Worm (Caenorhabditis elegans) whole organism, late embryonic: ENCODE measurements around the gene lgx-1.

ENCODE experiments used
- C38D4.7 ChIP-seq: fragments of 200-800 bp; sonication (Bioruptor generic); optimal IDR thresholded peaks from 2 replicates; lab custom pipeline; 2018; ENCODE audit warnings: mild to moderate bottlenecking, missing genetic modification characterization, moderate library complexity, missing compliant biosample characterization
- F13H6.1 ChIP-seq: sonication (generic microtip); optimal IDR thresholded peaks from 2 replicates; lab custom pipeline; 2016; ENCODE audit warnings: missing genetic modification characterization, missing compliant biosample characterization
- ama-1 ChIP-seq: fragments of 150-350 bp; optimal IDR thresholded peaks from 2 replicates; lab custom pipeline; 2014
- ceh-14 ChIP-seq: sonication (generic microtip); optimal IDR thresholded peaks from 2 replicates; lab custom pipeline; 2016; ENCODE audit warnings: missing genotype, missing genetic modification characterization, missing compliant biosample characterization
- ceh-18 ChIP-seq: sonication (generic microtip); optimal IDR thresholded peaks from 2 replicates; lab custom pipeline; 2016; ENCODE audit warnings: missing genetic modification characterization, missing compliant biosample characterization
- ceh-19 ChIP-seq: fragments of 200-800 bp; sonication (Bioruptor generic); optimal IDR thresholded peaks from 2 replicates; lab custom pipeline; 2018; ENCODE audit warnings: mild to moderate bottlenecking, missing genetic modification characterization, missing compliant biosample characterization
- ceh-2 ChIP-seq: sonication (generic microtip); optimal IDR thresholded peaks from 2 replicates; lab custom pipeline; 2016; ENCODE audit warnings: missing genotype, missing genetic modification characterization, missing compliant biosample characterization
- ceh-31 ChIP-seq: sonication (generic microtip); optimal IDR thresholded peaks from 2 replicates; lab custom pipeline; 2016; ENCODE audit warnings: missing genetic modification characterization, missing compliant biosample characterization
- ceh-34 ChIP-seq: sonication (generic microtip); optimal IDR thresholded peaks from 2 replicates; lab custom pipeline; 2016; ENCODE audit warnings: mild to moderate bottlenecking, missing genetic modification characterization, missing compliant biosample characterization
- ceh-45 ChIP-seq: fragments of 200-800 bp; sonication (Bioruptor generic); IDR thresholded peaks from 2 replicates; pipeline ENCODE4 v1.3.6; 2022; ENCODE audit warnings: missing genetic modification reagents, missing genetic modification characterization, missing compliant biosample characterization
- ceh-48 ChIP-seq: sonication (generic microtip); optimal IDR thresholded peaks from 2 replicates; lab custom pipeline; 2016; ENCODE audit warnings: missing genetic modification characterization, inconsistent platforms, missing compliant biosample characterization
- dmd-4 ChIP-seq: sonication (generic microtip); optimal IDR thresholded peaks from 2 replicates; lab custom pipeline; 2016; ENCODE audit warnings: borderline replicate concordance, missing genetic modification characterization, missing compliant biosample characterization
- dve-1 ChIP-seq: sonication (generic microtip); optimal IDR thresholded peaks from 2 replicates; lab custom pipeline; 2017; ENCODE audit warnings: antibody characterized with exemption, mild to moderate bottlenecking, missing genetic modification characterization, missing compliant biosample characterization
- elt-2 ChIP-seq: sonication (generic microtip); optimal IDR thresholded peaks from 2 replicates; lab custom pipeline; 2016; ENCODE audit warnings: missing genetic modification reagents, missing genetic modification characterization, missing compliant biosample characterization
- fax-1 ChIP-seq: sonication (generic microtip); optimal IDR thresholded peaks from 2 replicates; lab custom pipeline; 2016; ENCODE audit warnings: missing genotype, missing genetic modification characterization, missing compliant biosample characterization
- fkh-10 ChIP-seq: fragments of 150-350 bp; optimal IDR thresholded peaks from 2 replicates; lab custom pipeline; 2014; ENCODE audit warnings: missing biosample characterization, missing genetic modification reagents, missing genetic modification characterization
- fkh-6 ChIP-seq: sonication (generic microtip); optimal IDR thresholded peaks from 2 replicates; lab custom pipeline; 2016; ENCODE audit warnings: missing genetic modification characterization, missing compliant biosample characterization
- hlh-30 ChIP-seq: sonication (generic microtip); optimal IDR thresholded peaks from 2 replicates; lab custom pipeline; 2017; ENCODE audit warnings: antibody characterized with exemption, missing genetic modification characterization, missing compliant biosample characterization; ENCODE audit not compliant: insufficient read depth
- nfya-1 ChIP-seq: sonication (generic microtip); optimal IDR thresholded peaks from 2 replicates; lab custom pipeline; 2017; ENCODE audit warnings: missing genetic modification characterization, mild to moderate bottlenecking, missing compliant biosample characterization, antibody characterized with exemption, moderate library complexity
- nhr-232 ChIP-seq: sonication (generic microtip); optimal IDR thresholded peaks from 2 replicates; lab custom pipeline; 2016; ENCODE audit warnings: missing genetic modification characterization, missing compliant biosample characterization
- odd-2 ChIP-seq: sonication (generic microtip); optimal IDR thresholded peaks from 2 replicates; lab custom pipeline; 2017; ENCODE audit warnings: antibody characterized with exemption, mild to moderate bottlenecking, missing genetic modification characterization, missing compliant biosample characterization
- pag-3 ChIP-seq: sonication (generic microtip); optimal IDR thresholded peaks from 2 replicates; lab custom pipeline; 2016; ENCODE audit warnings: missing compliant biosample characterization, missing genetic modification characterization, borderline replicate concordance
- pat-9 ChIP-seq: fragments of 200-800 bp; sonication (Bioruptor generic); optimal IDR thresholded peaks from 2 replicates; lab custom pipeline; 2018; ENCODE audit warnings: mild to moderate bottlenecking, missing genetic modification characterization, moderate library complexity, missing compliant biosample characterization
- pha-2 ChIP-seq: sonication (generic microtip); optimal IDR thresholded peaks from 2 replicates; lab custom pipeline; 2017; ENCODE audit warnings: mild to moderate bottlenecking, missing genetic modification characterization, missing compliant biosample characterization
- pha-4 ChIP-seq: fragments of 150-350 bp; optimal IDR thresholded peaks from 2 replicates; lab custom pipeline; 2018; ENCODE audit warnings: missing biosample characterization, missing genetic modification reagents, missing genetic modification characterization
- pqm-1 ChIP-seq: sonication (generic microtip); optimal IDR thresholded peaks from 2 replicates; lab custom pipeline; 2016; ENCODE audit warnings: missing genetic modification characterization, missing compliant biosample characterization
- ref-2 ChIP-seq: sonication (generic microtip); optimal IDR thresholded peaks from 2 replicates; lab custom pipeline; 2016; ENCODE audit warnings: missing genetic modification characterization, missing compliant biosample characterization
- sdc-2 ChIP-seq: sonication (generic microtip); optimal IDR thresholded peaks from 2 replicates; lab custom pipeline; 2016; ENCODE audit warnings: missing genotype, missing genetic modification characterization, missing compliant biosample characterization
- tbx-2 ChIP-seq: sonication (generic microtip); optimal IDR thresholded peaks from 2 replicates; lab custom pipeline; 2016; ENCODE audit warnings: missing genetic modification characterization, missing compliant biosample characterization
- tbx-7 ChIP-seq: sonication (generic microtip); optimal IDR thresholded peaks from 2 replicates; lab custom pipeline; 2016; ENCODE audit warnings: missing genotype, missing genetic modification characterization, missing compliant biosample characterization
- unc-3 ChIP-seq, 2 experiments: fragments of 200-800 bp in 1 of 2; sonication (Bioruptor generic) in 1 of 2; sonication (generic microtip) in 1 of 2; conservative IDR thresholded peaks in 1 of 2; optimal IDR thresholded peaks in 1 of 2; 2 replicates each; pipeline versions ENCODE4 v1.3.6 to Lab custom; 2016 to 2022; ENCODE audit warnings: missing compliant biosample characterization in 2 of 2, missing genetic modification characterization in 2 of 2, missing genetic modification reagents in 1 of 2
- unc-42 ChIP-seq: sonication (generic microtip); optimal IDR thresholded peaks from 2 replicates; lab custom pipeline; 2016; ENCODE audit warnings: missing genotype, missing genetic modification characterization, missing compliant biosample characterization
- zip-5 ChIP-seq: sonication (generic microtip); optimal IDR thresholded peaks from 2 replicates; lab custom pipeline; 2016; ENCODE audit warnings: missing genetic modification characterization, missing compliant biosample characterization

The lgx-1 gene

ce11 chrX:5488867-5489266, 49.4 kb downstream of the lgx-1 start:
- TF ChIP-seq tbx-7 (tag; lab: Kevin White, UChicago) (no peak), pag-3 (no peak), elt-2 (tag; lab: Kevin White, UChicago) (no peak), zip-5 (tag; lab: Kevin White, UChicago) (no peak), unc-3 (GFP tag; conservative IDR thresholded peaks at IDR 0.05; lab: Robert Waterston, UW) (no peak), unc-3 (tag; optimal IDR thresholded peaks at IDR 0.05; lab: Kevin White, UChicago) (no peak), pha-4 (tag; lab: Kevin White, UChicago) (no peak)

- TF ChIP-seq pha-4 (tag; lab: Kevin White, UChicago) (no peak), ceh-18 (tag; lab: Kevin White, UChicago) (no peak), ceh-48 (tag; lab: Kevin White, UChicago) (no peak), dve-1 (no peak), elt-2 (tag; lab: Kevin White, UChicago) (no peak), ref-2 (tag; lab: Kevin White, UChicago) (no peak), sdc-2 (no peak), pat-9 (no peak), F13H6.1 (tag; lab: Kevin White, UChicago) (no peak), odd-2 (tag; lab: Kevin White, UChicago) (no peak), ceh-14 (tag; lab: Kevin White, UChicago) (no peak)
Measured at ce11 chrX:5485931-5486537, 52.3 kb downstream of the lgx-1 start, which contains the start of gene C25F6.1. C25F6.1 (plus strand) TSS chrX:5486487.

- TF ChIP-seq tbx-2 (tag; lab: Kevin White, UChicago) (no peak), C38D4.7 (GFP tag; lab: Kevin White, UChicago) (peak; percentile 11), unc-3 (GFP tag; conservative IDR thresholded peaks at IDR 0.05; lab: Robert Waterston, UW) (no peak), unc-3 (tag; optimal IDR thresholded peaks at IDR 0.05; lab: Kevin White, UChicago) (no peak), fax-1 (no peak)
Measured at ce11 chrX:5485284-5485927, 52.9 kb downstream of the lgx-1 start.

DNA sequence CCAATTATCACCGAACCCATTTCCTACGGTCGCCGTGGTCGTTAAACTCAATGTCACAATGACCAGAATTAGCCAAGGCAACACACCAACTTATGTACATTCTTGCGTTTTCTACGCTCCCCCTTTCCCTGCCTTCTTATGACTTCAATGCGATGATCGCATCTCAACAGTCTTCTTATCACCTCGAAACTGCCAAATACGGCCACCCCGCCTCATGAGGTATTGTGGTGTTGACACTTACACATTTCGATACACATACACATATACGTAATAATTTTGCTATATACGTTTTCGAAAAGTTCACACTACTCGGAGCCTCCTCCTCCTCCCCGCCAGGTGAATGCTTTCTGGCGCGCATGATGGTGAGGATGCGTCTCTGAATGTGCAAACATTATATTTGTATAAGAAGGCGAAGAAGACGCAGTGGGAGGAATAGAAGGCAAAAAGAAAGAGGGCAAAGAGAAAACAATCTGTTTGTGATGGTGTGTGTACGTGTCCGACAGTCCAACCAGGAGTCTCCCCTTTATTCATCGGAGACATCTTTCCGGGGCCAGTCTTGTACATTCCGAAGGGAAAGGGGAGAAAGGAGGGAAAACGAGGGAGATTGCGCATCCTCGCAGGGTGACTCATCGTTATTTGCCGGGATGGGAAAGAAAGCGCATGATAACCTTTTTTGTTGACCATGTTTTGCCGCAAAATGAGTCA, 58.3 kb downstream of the lgx-1 start:
- TF ChIP-seq nfya-1 (peak; percentile 52), hlh-30 (tag; lab: Kevin White, UChicago) (peak; percentile 5), nhr-232 (tag; lab: Kevin White, UChicago) (no peak), pqm-1 (peak; percentile 64), elt-2 (tag; lab: Kevin White, UChicago) (peak; percentile 38), tbx-2 (tag; lab: Kevin White, UChicago) (peak; percentile 68), unc-42 (tag; lab: Kevin White, UChicago) (no peak), F13H6.1 (tag; lab: Kevin White, UChicago) (peak; percentile 38), fkh-10 (GFP tag; lab: Kevin White, UChicago) (no peak), ceh-31 (tag; lab: Kevin White, UChicago) (no peak), sdc-2 (peak; percentile 51), ceh-34 (peak; percentile 60), pha-2 (tag; lab: Kevin White, UChicago) (peak; percentile 55), fkh-6 (peak; percentile 16), ceh-2 (tag; lab: Kevin White, UChicago) (peak; percentile 43), ref-2 (tag; lab: Kevin White, UChicago) (peak; percentile 58), dmd-4 (tag; lab: Kevin White, UChicago) (peak; percentile 44), ceh-45 (GFP tag; lab: Robert Waterston, UW) (no peak), ceh-19 (GFP tag; lab: Kevin White, UChicago) (peak; percentile 44), ama-1 (lab: Kevin White, UChicago) (peak; percentile 74)
